Fruit fly (Drosophila melanogaster) whole organism, embryonic: Measurements from ENCODE around the gene CG8176.

Source experiments
- Adf1 ChIP-seq: fragments of 200-800 bp; sonication (Bioruptor generic); IDR thresholded peaks from 2 replicates; pipeline ENCODE4 v1.3.6; 2022; ENCODE audit warnings: missing biosample characterization, missing genetic modification characterization
- Bgb ChIP-seq: fragments of 200-800 bp; sonication (Bioruptor generic); IDR thresholded peaks from 2 replicates; pipeline ENCODE4 v1.3.6; 2022; ENCODE audit warnings: missing biosample characterization, missing genetic modification characterization; ENCODE audit not compliant: partially characterized antibody
- CG10959 ChIP-seq: fragments of 200-800 bp; sonication (Bioruptor generic); IDR thresholded peaks from 2 replicates; pipeline ENCODE4 v1.3.6; 2022; ENCODE audit warnings: missing biosample characterization, missing genetic modification characterization
- CG12155 ChIP-seq: fragments of 200-800 bp; sonication (Bioruptor generic); optimal IDR thresholded peaks from 3 replicates; lab custom pipeline; 2016; ENCODE audit warnings: missing biosample characterization, missing genetic modification characterization
- CG13296 ChIP-seq: fragments of 200-800 bp; sonication (Bioruptor generic); optimal IDR thresholded peaks from 3 replicates; lab custom pipeline; 2018; ENCODE audit warnings: missing biosample characterization, mild to moderate bottlenecking, missing genetic modification characterization
- CG15269 ChIP-seq: fragments of 200-800 bp; sonication (Bioruptor generic); optimal IDR thresholded peaks from 2 replicates; lab custom pipeline; 2018; ENCODE audit warnings: missing biosample characterization, mild to moderate bottlenecking, missing genetic modification characterization, moderate library complexity
- CG1529 ChIP-seq: fragments of 200-800 bp; sonication (Bioruptor generic); optimal IDR thresholded peaks from 3 replicates; lab custom pipeline; 2018; ENCODE audit warnings: missing biosample characterization, missing genetic modification characterization
- CG15514 ChIP-seq: fragments of 200-800 bp; sonication (Bioruptor generic); optimal IDR thresholded peaks from 3 replicates; lab custom pipeline; 2017; ENCODE audit warnings: missing biosample characterization, missing genetic modification characterization, mild to moderate bottlenecking, moderate library complexity, missing genetic modification reagents
- CG15601 ChIP-seq: fragments of 200-800 bp; sonication (Bioruptor generic); optimal IDR thresholded peaks from 3 replicates; lab custom pipeline; 2019; ENCODE audit warnings: missing biosample characterization, mild to moderate bottlenecking, missing genetic modification characterization, moderate library complexity
- CG16779 ChIP-seq: fragments of 200-800 bp; sonication (Bioruptor generic); IDR thresholded peaks from 2 replicates; pipeline ENCODE4 v1.3.6; 2022; ENCODE audit warnings: missing biosample characterization, missing genetic modification characterization
- CG17385 ChIP-seq: fragments of 200-800 bp; sonication (Bioruptor generic); optimal IDR thresholded peaks from 3 replicates; lab custom pipeline; 2018; ENCODE audit warnings: missing biosample characterization, mild to moderate bottlenecking, missing genetic modification characterization
- CG30403 ChIP-seq: fragments of 200-800 bp; sonication (Bioruptor generic); optimal IDR thresholded peaks from 3 replicates; lab custom pipeline; 2016; ENCODE audit warnings: missing biosample characterization, missing genetic modification characterization
- CG3065 ChIP-seq: fragments of 200-800 bp; sonication (Bioruptor generic); optimal IDR thresholded peaks from 2 replicates; lab custom pipeline; 2016; ENCODE audit warnings: missing biosample characterization, missing genetic modification characterization
- CG4360 ChIP-seq: fragments of 200-800 bp; sonication (Bioruptor generic); IDR thresholded peaks from 2 replicates; pipeline ENCODE4 v1.3.6; 2022; ENCODE audit warnings: missing biosample characterization, missing genetic modification characterization
- CG6175 ChIP-seq: fragments of 200-800 bp; sonication (Bioruptor generic); IDR thresholded peaks from 3 replicates; pipeline ENCODE4 v1.3.6; 2022; ENCODE audit warnings: missing biosample characterization, missing genetic modification characterization
- CG9609 ChIP-seq: fragments of 200-800 bp; sonication (Bioruptor generic); optimal IDR thresholded peaks from 3 replicates; lab custom pipeline; 2016; ENCODE audit warnings: missing biosample characterization, missing genetic modification characterization
- Dek ChIP-seq: fragments of 200-800 bp; sonication (Bioruptor generic); optimal IDR thresholded peaks from 3 replicates; lab custom pipeline; 2019; ENCODE audit warnings: missing biosample characterization, mild to moderate bottlenecking, missing genetic modification characterization, moderate library complexity
- Drgx ChIP-seq: fragments of 200-800 bp; sonication (Bioruptor generic); IDR thresholded peaks from 2 replicates; pipeline ENCODE4 v1.3.6; 2022; ENCODE audit warnings: missing biosample characterization, missing genetic modification characterization
- E2f1 ChIP-seq: fragments of 200-800 bp; sonication (Bioruptor generic); IDR thresholded peaks from 2 replicates; pipeline ENCODE4 v1.3.6; 2022; ENCODE audit warnings: missing biosample characterization, missing genetic modification characterization
- Eip74EF ChIP-seq, 2 experiments: fragments of 200-800 bp in 1 of 2; fragments of >200 bp in 1 of 2; sonication (Bioruptor generic) in 1 of 2; optimal IDR thresholded peaks; 2 replicates each; lab custom pipeline; 2017 to 2019; ENCODE audit warnings: missing biosample characterization in 2 of 2, missing genetic modification characterization in 2 of 2, mild to moderate bottlenecking in 1 of 2, moderate library complexity in 1 of 2
- Ets65A ChIP-seq: fragments of 200-800 bp; sonication (Bioruptor generic); peaks from one replicate; lab custom pipeline; 2016; ENCODE audit warnings: missing biosample characterization, missing genetic modification characterization
- Hr78 ChIP-seq, 2 experiments: fragments of 200-800 bp in 1 of 2; fragments of >200 bp in 1 of 2; sonication (Bioruptor generic) in 1 of 2; optimal IDR thresholded peaks; 2 replicates each; lab custom pipeline; 2017 to 2019; ENCODE audit warnings: missing biosample characterization in 2 of 2, missing genetic modification characterization in 2 of 2, mild to moderate bottlenecking in 1 of 2, moderate library complexity in 1 of 2
- Lhr ChIP-seq: fragments of 200-800 bp; sonication (Bioruptor generic); optimal IDR thresholded peaks from 3 replicates; lab custom pipeline; 2017; ENCODE audit warnings: mild to moderate bottlenecking, missing biosample characterization, missing genetic modification reagents, missing genetic modification characterization
- MBD-R2 ChIP-seq: fragments of 200-800 bp; sonication (Bioruptor generic); IDR thresholded peaks from 2 replicates; pipeline ENCODE4 v1.3.6; 2022; ENCODE audit warnings: missing biosample characterization, missing genetic modification characterization
- Trl ChIP-seq, 3 experiments: fragments of >200 bp in 2 of 3; fragments of 200-800 bp in 1 of 3; sonication (Bioruptor generic) in 1 of 3; optimal IDR thresholded peaks; 2 replicates in 1 of 3; 3 replicates in 2 of 3; lab custom pipeline; 2016 to 2017; ENCODE audit warnings: missing biosample characterization in 1 of 3, missing genetic modification characterization in 1 of 3
- Xbp1 ChIP-seq: fragments of 200-800 bp; sonication (Bioruptor generic); optimal IDR thresholded peaks from 3 replicates; lab custom pipeline; 2016; ENCODE audit warnings: missing biosample characterization, mild to moderate bottlenecking, missing genetic modification characterization
- bsh ChIP-seq, 2 experiments: fragments of 200-800 bp; sonication (Bioruptor generic); optimal IDR thresholded peaks; 2 replicates each; lab custom pipeline; 2017 to 2018; ENCODE audit warnings: mild to moderate bottlenecking in 2 of 2, missing biosample characterization in 2 of 2, missing genetic modification characterization in 2 of 2, moderate library complexity in 1 of 2
- cas ChIP-seq: fragments of 200-800 bp; sonication (Bioruptor generic); IDR thresholded peaks from 2 replicates; pipeline ENCODE4 v1.3.6; 2022; ENCODE audit warnings: missing biosample characterization, missing genetic modification characterization
- chinmo ChIP-seq: fragments of 200-800 bp; sonication (Bioruptor generic); IDR thresholded peaks from 4 replicates; pipeline ENCODE4 v1.3.6; 2022; ENCODE audit warnings: missing biosample characterization, missing genetic modification characterization; ENCODE audit not compliant: partially characterized antibody
- ci ChIP-seq: fragments of 200-800 bp; sonication (Bioruptor generic); IDR thresholded peaks from 3 replicates; pipeline ENCODE4 v1.3.6; 2022; ENCODE audit warnings: missing biosample characterization, missing genetic modification characterization
- corto ChIP-seq: fragments of 200-800 bp; sonication (Bioruptor generic); optimal IDR thresholded peaks from 2 replicates; lab custom pipeline; 2016; ENCODE audit warnings: missing biosample characterization, mild to moderate bottlenecking, missing genetic modification characterization, moderate library complexity
- cwo ChIP-seq: fragments of 200-800 bp; sonication (Bioruptor generic); optimal IDR thresholded peaks from 3 replicates; lab custom pipeline; 2017; ENCODE audit warnings: missing biosample characterization, missing genetic modification characterization, mild to moderate bottlenecking, moderate library complexity, missing genetic modification reagents
- eve ChIP-seq, 2 experiments: fragments of >200 bp; optimal IDR thresholded peaks; 2 replicates each; lab custom pipeline; 2017; ENCODE audit warnings: missing biosample characterization in 2 of 2, missing genetic modification characterization in 2 of 2
- exex ChIP-seq: fragments of 200-800 bp; sonication (Bioruptor generic); optimal IDR thresholded peaks from 4 replicates; lab custom pipeline; 2018; ENCODE audit warnings: missing biosample characterization, mild to moderate bottlenecking, missing genetic modification characterization, moderate library complexity
- ftz-f1 ChIP-seq: fragments of 200-800 bp; sonication (Bioruptor generic); optimal IDR thresholded peaks from 2 replicates; lab custom pipeline; 2016; ENCODE audit warnings: missing biosample characterization, missing genetic modification characterization
- gsb ChIP-seq: fragments of 200-800 bp; sonication (Bioruptor generic); IDR thresholded peaks from 2 replicates; pipeline ENCODE4 v1.3.6; 2022; ENCODE audit warnings: missing biosample characterization, missing genetic modification characterization
- hkb ChIP-seq, 2 experiments: fragments of 200-800 bp in 1 of 2; fragments of >200 bp in 1 of 2; sonication (Bioruptor generic) in 1 of 2; IDR thresholded peaks in 1 of 2; optimal IDR thresholded peaks in 1 of 2; 2 replicates each; pipeline versions ENCODE4 v1.3.6 to Lab custom; 2017 to 2022; ENCODE audit warnings: missing biosample characterization in 1 of 2, missing genetic modification characterization in 1 of 2
- jumu ChIP-seq: fragments of 200-800 bp; sonication (Bioruptor generic); optimal IDR thresholded peaks from 3 replicates; lab custom pipeline; 2016; ENCODE audit warnings: missing biosample characterization, missing genetic modification characterization
- nom ChIP-seq: fragments of 200-800 bp; sonication (Bioruptor generic); optimal IDR thresholded peaks from 2 replicates; lab custom pipeline; 2017; ENCODE audit warnings: missing biosample characterization, missing genetic modification characterization, mild to moderate bottlenecking, moderate library complexity, missing genetic modification reagents
- pros ChIP-seq: fragments of 200-800 bp; sonication (Bioruptor generic); optimal IDR thresholded peaks from 3 replicates; lab custom pipeline; 2019; ENCODE audit warnings: missing biosample characterization, mild to moderate bottlenecking, missing genetic modification characterization, moderate library complexity
- sqz ChIP-seq: fragments of 200-800 bp; sonication (Bioruptor generic); optimal IDR thresholded peaks from 3 replicates; lab custom pipeline; 2018; ENCODE audit warnings: missing biosample characterization, mild to moderate bottlenecking, missing genetic modification characterization
- sr ChIP-seq: fragments of 200-800 bp; sonication (Bioruptor generic); IDR thresholded peaks from 3 replicates; pipeline ENCODE4 v1.3.6; 2022; ENCODE audit warnings: missing biosample characterization, missing genetic modification characterization
- twi ChIP-seq: fragments of 200-800 bp; optimal IDR thresholded peaks from 2 replicates; lab custom pipeline; 2019; ENCODE audit warnings: missing biosample characterization, mild to moderate bottlenecking, missing genetic modification characterization, moderate library complexity
- yki ChIP-seq: fragments of >200 bp; optimal IDR thresholded peaks from 3 replicates; lab custom pipeline; 2018
- zf30C ChIP-seq: fragments of 200-800 bp; sonication (Bioruptor generic); optimal IDR thresholded peaks from 3 replicates; lab custom pipeline; 2018; ENCODE audit warnings: missing biosample characterization, mild to moderate bottlenecking, missing genetic modification characterization

CG8176 gene

dm6 chr3R:9534125-9534496, 18.3 kb downstream of the CG8176 start (continued):
- no peak for TF ChIP-seq Bgb (GFP tag; lab: Robert Waterston, UW)
- peak; percentile 22 for TF ChIP-seq pros (GFP tag; lab: Kevin White, UChicago)
- no peak for TF ChIP-seq Adf1 (GFP tag; lab: Robert Waterston, UW)
- TF ChIP-seq zf30C (GFP tag; lab: Kevin White, UChicago) = peak; percentile 58
- TF ChIP-seq, all 482 proteins: peak for 394

dm6 chr3R:9534595-9535217, 18.9 kb downstream of the CG8176 start:
- TF ChIP-seq nom (GFP tag; lab: Kevin White, UChicago) = peak; percentile 27
- TF ChIP-seq CG6175 (GFP tag; lab: Robert Waterston, UW) = peak; percentile 74; the same call in 2 of the 3 replicates
- 0 out of 2 replicates have a peak, but pooled peaks have one; percentile 5 for TF ChIP-seq CG10959 (GFP tag; lab: Robert Waterston, UW)
- peak; percentile 11 for TF ChIP-seq sqz (GFP tag; lab: Kevin White, UChicago)
- peak; percentile 78 to 91 for TF ChIP-seq Trl (optimal IDR thresholded peaks at IDR 0.05; lab: Kevin White, UChicago)
- no peak for TF ChIP-seq Trl (GFP tag; optimal IDR thresholded peaks at IDR 0.05; lab: Kevin White, UChicago)
- peak in 1 of 2 experiments; percentile 61 for TF ChIP-seq Hr78 (GFP tag; optimal IDR thresholded peaks at IDR 0.05; lab: Kevin White, UChicago)
- TF ChIP-seq Ets65A (GFP tag; lab: Kevin White, UChicago) = peak; percentile 55
- TF ChIP-seq Drgx (GFP tag; lab: Robert Waterston, UW) = 0 out of 2 replicates have a peak, but pooled peaks have one; percentile 9
- TF ChIP-seq yki (lab: Kevin White, UChicago) = peak; percentile 57
- peak; percentile 81 for TF ChIP-seq sr (GFP tag; lab: Robert Waterston, UW)
- TF ChIP-seq CG4360 (GFP tag; lab: Robert Waterston, UW) = peak; percentile 69
- no peak for TF ChIP-seq gsb (GFP tag; lab: Robert Waterston, UW)
- TF ChIP-seq CG1529 (GFP tag; lab: Kevin White, UChicago) = no peak
- TF ChIP-seq exex = no peak
- TF ChIP-seq CG15601 (tag; lab: Kevin White, UChicago) = no peak
- peak; percentile 9 for TF ChIP-seq corto (GFP tag; lab: Kevin White, UChicago)
- TF ChIP-seq eve (GFP tag; optimal IDR thresholded peaks at IDR 0.05; lab: Kevin White, UChicago) = no peak
- TF ChIP-seq ftz-f1 (GFP tag; lab: Kevin White, UChicago) = peak; percentile 52
- TF ChIP-seq chinmo (GFP tag; lab: Robert Waterston, UW) = peak; percentile 91; the same call in 2 of the 4 replicates
- no peak for TF ChIP-seq twi (tag; lab: Kevin White, UChicago)
- TF ChIP-seq hkb (optimal IDR thresholded peaks at IDR 0.05; lab: Kevin White, UChicago) = no peak
- 0 out of 2 replicates have a peak, but pooled peaks have one; percentile 10 for TF ChIP-seq hkb (GFP tag; IDR thresholded peaks at IDR 0.05; lab: Robert Waterston, UW)
- peak; percentile 47 for TF ChIP-seq CG17385 (GFP tag; lab: Kevin White, UChicago)

dm6 chr3R:9543495-9544180, 27.8 kb downstream of the CG8176 start:
- TF ChIP-seq bsh (GFP tag; optimal IDR thresholded peaks at IDR 0.05; lab: Kevin White, UChicago) (no peak), jumu (GFP tag; lab: Kevin White, UChicago) (no peak), CG15514 (GFP tag; lab: Kevin White, UChicago) (peak; percentile 70), CG30403 (GFP tag; lab: Kevin White, UChicago) (no peak), Dek (tag; lab: Kevin White, UChicago) (no peak), CG9609 (GFP tag; lab: Kevin White, UChicago) (no peak), ci (GFP tag; lab: Robert Waterston, UW) (peak; percentile 44; the same call in 1 of the 3 replicates), CG13296 (peak; percentile 13), MBD-R2 (GFP tag; lab: Robert Waterston, UW) (no peak), E2f1 (GFP tag; lab: Robert Waterston, UW) (no peak), cwo (GFP tag; lab: Kevin White, UChicago) (no peak), CG12155 (GFP tag; lab: Kevin White, UChicago) (no peak), CG3065 (GFP tag; lab: Kevin White, UChicago) (no peak), Xbp1 (GFP tag; lab: Kevin White, UChicago) (no peak), CG16779 (GFP tag; lab: Robert Waterston, UW) (no peak), CG15269 (tag; lab: Kevin White, UChicago) (no peak), Eip74EF (GFP tag; optimal IDR thresholded peaks at IDR 0.05; lab: Kevin White, UChicago) (peak in 1 of 2 experiments; percentile 48), Lhr (GFP tag; lab: Kevin White, UChicago) (peak; percentile 72), cas (GFP tag; lab: Robert Waterston, UW) (no peak)
